Fruit fly (Drosophila melanogaster): Measurements from ENCODE around the gene CG31221.

DNA sequence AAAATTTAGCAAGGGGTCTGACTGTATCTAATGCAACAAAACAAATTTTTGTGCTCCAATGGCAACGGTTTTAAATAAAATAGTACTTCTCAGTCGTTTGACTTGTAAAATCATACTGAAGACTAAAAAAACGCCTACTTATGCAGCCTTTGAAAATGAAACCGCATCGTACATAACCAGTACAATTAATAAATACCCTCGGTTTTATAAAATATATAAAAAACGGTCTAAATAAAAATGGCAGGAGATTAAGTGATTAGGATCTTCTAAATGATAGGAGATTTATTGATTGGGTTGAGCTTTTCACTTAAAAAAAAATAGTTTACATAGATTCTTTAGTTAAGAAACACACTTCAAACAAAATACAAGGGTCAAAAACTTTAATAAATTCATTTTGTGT lies 37.8 kb upstream of the CG31221 start, which contains the start of gene CG3581:
- TF ChIP-seq E2f2 (GFP tag; IDR thresholded peaks at IDR 0.05) = no peak
- no peak for TF ChIP-seq Hmx (GFP tag; optimal IDR thresholded peaks at IDR 0.05)
- TF ChIP-seq schlank (tag; optimal IDR thresholded peaks at IDR 0.05) = no peak
- no peak for TF ChIP-seq CTCF (GFP tag; optimal IDR thresholded peaks at IDR 0.05)
- TF ChIP-seq CG6791 (GFP tag; IDR thresholded peaks at IDR 0.05; ENCODE audit: partially characterized antibody) = no peak
- no peak for TF ChIP-seq CG3281 (GFP tag; optimal IDR thresholded peaks at IDR 0.05)

Measured in whole organism, embryonic.